Fruit fly (Drosophila melanogaster) whole organism, pupa: ENCODE measurements around the gene peb.

Experiments used
- CG12605 ChIP-seq: fragments of 200-800 bp; sonication (Bioruptor generic); IDR thresholded peaks from 2 replicates; pipeline ENCODE4 v1.3.6; 2022; ENCODE audit warnings: missing biosample characterization, missing genetic modification characterization
- CG13204 ChIP-seq: fragments of 200-800 bp; sonication (Bioruptor generic); optimal IDR thresholded peaks from 2 replicates; lab custom pipeline; 2018; ENCODE audit warnings: missing biosample characterization, mild to moderate bottlenecking, missing genetic modification characterization, moderate library complexity
- CG14655 ChIP-seq: fragments of 200-800 bp; sonication (Bioruptor generic); optimal IDR thresholded peaks from 3 replicates; lab custom pipeline; 2017; ENCODE audit warnings: mild to moderate bottlenecking, missing biosample characterization, missing genetic modification reagents, missing genetic modification characterization
- CG15710 ChIP-seq: fragments of 200-800 bp; sonication (Bioruptor generic); optimal IDR thresholded peaks from 2 replicates; lab custom pipeline; 2018; ENCODE audit warnings: missing biosample characterization, mild to moderate bottlenecking, missing genetic modification characterization, moderate library complexity
- CG17806 ChIP-seq: fragments of 200-800 bp; sonication (Bioruptor generic); optimal IDR thresholded peaks from 2 replicates; lab custom pipeline; 2018; ENCODE audit warnings: missing biosample characterization, mild to moderate bottlenecking, missing genetic modification characterization, moderate library complexity
- CG34367 ChIP-seq: fragments of 200-800 bp; sonication (Bioruptor generic); optimal IDR thresholded peaks from 2 replicates; lab custom pipeline; 2018; ENCODE audit warnings: missing biosample characterization, mild to moderate bottlenecking, missing genetic modification characterization
- CG4496 ChIP-seq: fragments of 200-800 bp; sonication (Bioruptor generic); IDR thresholded peaks from 3 replicates; pipeline ENCODE4 v1.3.6; 2022; ENCODE audit warnings: missing biosample characterization, missing genetic modification characterization
- CG9948 ChIP-seq: fragments of 200-800 bp; sonication (Bioruptor generic); optimal IDR thresholded peaks from 2 replicates; lab custom pipeline; 2018; ENCODE audit warnings: missing biosample characterization, mild to moderate bottlenecking, missing genetic modification characterization, moderate library complexity
- D1 ChIP-seq: fragments of 200-800 bp; sonication (Bioruptor generic); optimal IDR thresholded peaks from 2 replicates; lab custom pipeline; 2018; ENCODE audit warnings: missing biosample characterization, mild to moderate bottlenecking, missing genetic modification characterization, moderate library complexity
- EcR ChIP-seq: fragments of 200-800 bp; sonication (Bioruptor generic); optimal IDR thresholded peaks from 3 replicates; lab custom pipeline; 2019; ENCODE audit warnings: missing biosample characterization, missing genetic modification characterization, mild to moderate bottlenecking, moderate library complexity, missing genetic modification reagents
- Snoo ChIP-seq: fragments of 200-800 bp; sonication (Bioruptor generic); optimal IDR thresholded peaks from 3 replicates; lab custom pipeline; 2017; ENCODE audit warnings: missing biosample characterization, mild to moderate bottlenecking, missing genetic modification characterization, inconsistent platforms
- fd96Ca ChIP-seq: fragments of 200-800 bp; sonication (Bioruptor generic); IDR thresholded peaks from 3 replicates; pipeline ENCODE4 v1.3.6; 2022; ENCODE audit warnings: missing biosample characterization, missing genetic modification characterization
- rn ChIP-seq: fragments of 200-800 bp; sonication (Bioruptor generic); IDR thresholded peaks from 2 replicates; pipeline ENCODE4 v1.3.6; 2022; ENCODE audit warnings: missing biosample characterization, missing genetic modification characterization

- TF ChIP-seq fd96Ca (GFP tag; lab: Robert Waterston, UW) = no peak
- no peak for TF ChIP-seq CG14655 (GFP tag; lab: Kevin White, UChicago)
- TF ChIP-seq D1 (tag; lab: Kevin White, UChicago) = no peak
- TF ChIP-seq CG13204 (GFP tag; lab: Kevin White, UChicago) = no peak
- peak; percentile 0 for TF ChIP-seq CG17806 (tag; lab: Kevin White, UChicago)
- no peak for TF ChIP-seq CG9948 (tag; lab: Kevin White, UChicago)
- TF ChIP-seq CG15710 (tag; lab: Kevin White, UChicago) = no peak
- TF ChIP-seq EcR (GFP tag; lab: Kevin White, UChicago) = peak; percentile 42
- TF ChIP-seq CG4496 (GFP tag; lab: Robert Waterston, UW) = peak; percentile 65; the same call in 2 of the 3 replicates
- TF ChIP-seq CG34367 (tag; lab: Kevin White, UChicago) = no peak
- no peak for TF ChIP-seq rn (GFP tag; lab: Robert Waterston, UW)
- TF ChIP-seq Snoo (tag; lab: Kevin White, UChicago) = peak; percentile 44
- no peak for TF ChIP-seq CG12605 (GFP tag; lab: Robert Waterston, UW)
Observed at dm6 chrX:4615684-4616292, 1.6 kb upstream of the peb start.
